Worm (Caenorhabditis elegans) whole organism, late embryonic: Measurements from ENCODE around the gene col-71.

Source experiments
- F13H6.1 ChIP-seq: sonication (generic microtip); optimal IDR thresholded peaks from 2 replicates; lab custom pipeline; 2016; ENCODE audit warnings: missing genetic modification characterization, missing compliant biosample characterization
- K02D7.2 ChIP-seq: sonication (generic microtip); optimal IDR thresholded peaks from 2 replicates; lab custom pipeline; 2017; ENCODE audit warnings: mild to moderate bottlenecking, missing genetic modification characterization, missing compliant biosample characterization
- K09A11.1 ChIP-seq: sonication (generic microtip); optimal IDR thresholded peaks from 2 replicates; lab custom pipeline; 2017; ENCODE audit warnings: antibody characterized with exemption, mild to moderate bottlenecking, missing genetic modification characterization, missing compliant biosample characterization; ENCODE audit not compliant: insufficient read depth
- T23F11.4 ChIP-seq: fragments of 200-800 bp; sonication (Bioruptor generic); optimal IDR thresholded peaks from 2 replicates; lab custom pipeline; 2018; ENCODE audit warnings: mild to moderate bottlenecking, missing genetic modification characterization, missing compliant biosample characterization
- ahr-1 ChIP-seq: sonication (generic microtip); optimal IDR thresholded peaks from 2 replicates; lab custom pipeline; 2016; ENCODE audit warnings: missing genetic modification characterization, missing compliant biosample characterization
- ama-1 ChIP-seq: fragments of 150-350 bp; optimal IDR thresholded peaks from 2 replicates; lab custom pipeline; 2014
- ceh-14 ChIP-seq: sonication (generic microtip); optimal IDR thresholded peaks from 2 replicates; lab custom pipeline; 2016; ENCODE audit warnings: missing genotype, missing genetic modification characterization, missing compliant biosample characterization
- ceh-19 ChIP-seq: fragments of 200-800 bp; sonication (Bioruptor generic); optimal IDR thresholded peaks from 2 replicates; lab custom pipeline; 2018; ENCODE audit warnings: mild to moderate bottlenecking, missing genetic modification characterization, missing compliant biosample characterization
- ceh-2 ChIP-seq: sonication (generic microtip); optimal IDR thresholded peaks from 2 replicates; lab custom pipeline; 2016; ENCODE audit warnings: missing genotype, missing genetic modification characterization, missing compliant biosample characterization
- ceh-30 ChIP-seq: fragments of 150-350 bp; optimal IDR thresholded peaks from 2 replicates; lab custom pipeline; 2014; ENCODE audit warnings: missing biosample characterization, missing genetic modification characterization
- ceh-34 ChIP-seq: sonication (generic microtip); optimal IDR thresholded peaks from 2 replicates; lab custom pipeline; 2016; ENCODE audit warnings: mild to moderate bottlenecking, missing genetic modification characterization, missing compliant biosample characterization
- ceh-45 ChIP-seq: fragments of 200-800 bp; sonication (Bioruptor generic); IDR thresholded peaks from 2 replicates; pipeline ENCODE4 v1.3.6; 2022; ENCODE audit warnings: missing genetic modification reagents, missing genetic modification characterization, missing compliant biosample characterization
- ceh-48 ChIP-seq: sonication (generic microtip); optimal IDR thresholded peaks from 2 replicates; lab custom pipeline; 2016; ENCODE audit warnings: missing genetic modification characterization, inconsistent platforms, missing compliant biosample characterization
- ceh-6 ChIP-seq: fragments of 200-800 bp; sonication (Bioruptor generic); optimal IDR thresholded peaks from 2 replicates; lab custom pipeline; 2018; ENCODE audit warnings: mild to moderate bottlenecking, missing genetic modification characterization, missing compliant biosample characterization
- dmd-4 ChIP-seq: sonication (generic microtip); optimal IDR thresholded peaks from 2 replicates; lab custom pipeline; 2016; ENCODE audit warnings: borderline replicate concordance, missing genetic modification characterization, missing compliant biosample characterization
- dve-1 ChIP-seq: sonication (generic microtip); optimal IDR thresholded peaks from 2 replicates; lab custom pipeline; 2017; ENCODE audit warnings: antibody characterized with exemption, mild to moderate bottlenecking, missing genetic modification characterization, missing compliant biosample characterization
- elt-4 ChIP-seq: sonication (generic microtip); optimal IDR thresholded peaks from 2 replicates; lab custom pipeline; 2016; ENCODE audit warnings: missing genetic modification characterization, missing compliant biosample characterization
- ets-4 ChIP-seq: sonication (generic microtip); optimal IDR thresholded peaks from 2 replicates; lab custom pipeline; 2016; ENCODE audit warnings: missing genetic modification characterization, missing compliant biosample characterization
- eyg-1 ChIP-seq: sonication (generic microtip); optimal IDR thresholded peaks from 2 replicates; lab custom pipeline; 2016; ENCODE audit warnings: missing genotype, missing genetic modification characterization, missing compliant biosample characterization
- fax-1 ChIP-seq: sonication (generic microtip); optimal IDR thresholded peaks from 2 replicates; lab custom pipeline; 2016; ENCODE audit warnings: missing genotype, missing genetic modification characterization, missing compliant biosample characterization
- fkh-10 ChIP-seq: fragments of 150-350 bp; optimal IDR thresholded peaks from 2 replicates; lab custom pipeline; 2014; ENCODE audit warnings: missing biosample characterization, missing genetic modification reagents, missing genetic modification characterization
- gmeb-2 ChIP-seq: sonication (generic microtip); optimal IDR thresholded peaks from 2 replicates; lab custom pipeline; 2016; ENCODE audit warnings: missing genetic modification characterization, inconsistent platforms, missing compliant biosample characterization
- hlh-13 ChIP-seq: fragments of 200-800 bp; sonication (Bioruptor generic); optimal IDR thresholded peaks from 2 replicates; lab custom pipeline; 2018; ENCODE audit warnings: mild to moderate bottlenecking, missing genetic modification characterization, missing compliant biosample characterization
- hlh-15 ChIP-seq: sonication (generic microtip); optimal IDR thresholded peaks from 2 replicates; lab custom pipeline; 2016; ENCODE audit warnings: missing genetic modification characterization, missing compliant biosample characterization
- hlh-30 ChIP-seq: sonication (generic microtip); optimal IDR thresholded peaks from 2 replicates; lab custom pipeline; 2017; ENCODE audit warnings: antibody characterized with exemption, missing genetic modification characterization, missing compliant biosample characterization; ENCODE audit not compliant: insufficient read depth
- hlh-8 ChIP-seq: sonication (generic microtip); optimal IDR thresholded peaks from 2 replicates; lab custom pipeline; 2016; ENCODE audit warnings: missing genotype, missing genetic modification characterization, missing compliant biosample characterization
- lim-6 ChIP-seq: sonication (generic microtip); optimal IDR thresholded peaks from 2 replicates; lab custom pipeline; 2016; ENCODE audit warnings: missing genetic modification characterization, missing compliant biosample characterization
- lin-11 ChIP-seq: fragments of 200-800 bp; sonication (Bioruptor generic); optimal IDR thresholded peaks from 2 replicates; lab custom pipeline; 2018; ENCODE audit warnings: mild to moderate bottlenecking, missing genetic modification characterization, missing compliant biosample characterization
- madf-2 ChIP-seq: sonication (generic microtip); optimal IDR thresholded peaks from 2 replicates; lab custom pipeline; 2017; ENCODE audit warnings: missing genetic modification characterization, missing compliant biosample characterization
- nfya-1 ChIP-seq: sonication (generic microtip); optimal IDR thresholded peaks from 2 replicates; lab custom pipeline; 2017; ENCODE audit warnings: missing genetic modification characterization, mild to moderate bottlenecking, missing compliant biosample characterization, antibody characterized with exemption, moderate library complexity
- nhr-11 ChIP-seq: fragments of 150-350 bp; optimal IDR thresholded peaks from 2 replicates; lab custom pipeline; 2014; ENCODE audit warnings: missing biosample characterization, missing genetic modification characterization
- nhr-232 ChIP-seq: sonication (generic microtip); optimal IDR thresholded peaks from 2 replicates; lab custom pipeline; 2016; ENCODE audit warnings: missing genetic modification characterization, missing compliant biosample characterization
- npax-4 ChIP-seq: sonication (generic microtip); optimal IDR thresholded peaks from 2 replicates; lab custom pipeline; 2016; ENCODE audit warnings: missing genetic modification characterization, missing compliant biosample characterization
- odd-2 ChIP-seq: sonication (generic microtip); optimal IDR thresholded peaks from 2 replicates; lab custom pipeline; 2017; ENCODE audit warnings: antibody characterized with exemption, mild to moderate bottlenecking, missing genetic modification characterization, missing compliant biosample characterization
- pag-3 ChIP-seq: sonication (generic microtip); optimal IDR thresholded peaks from 2 replicates; lab custom pipeline; 2016; ENCODE audit warnings: missing compliant biosample characterization, missing genetic modification characterization, borderline replicate concordance
- pat-9 ChIP-seq: fragments of 200-800 bp; sonication (Bioruptor generic); optimal IDR thresholded peaks from 2 replicates; lab custom pipeline; 2018; ENCODE audit warnings: mild to moderate bottlenecking, missing genetic modification characterization, moderate library complexity, missing compliant biosample characterization
- pax-1 ChIP-seq: fragments of 150-350 bp; optimal IDR thresholded peaks from 2 replicates; lab custom pipeline; 2014; ENCODE audit warnings: missing biosample characterization, missing genetic modification characterization
- pha-2 ChIP-seq: sonication (generic microtip); optimal IDR thresholded peaks from 2 replicates; lab custom pipeline; 2017; ENCODE audit warnings: mild to moderate bottlenecking, missing genetic modification characterization, missing compliant biosample characterization
- pha-4 ChIP-seq: fragments of 150-350 bp; optimal IDR thresholded peaks from 2 replicates; lab custom pipeline; 2018; ENCODE audit warnings: missing biosample characterization, missing genetic modification reagents, missing genetic modification characterization
- pros-1 ChIP-seq: fragments of 150-350 bp; optimal IDR thresholded peaks from 2 replicates; lab custom pipeline; 2014; ENCODE audit warnings: missing biosample characterization, missing genetic modification reagents, missing genetic modification characterization
- ref-2 ChIP-seq: sonication (generic microtip); optimal IDR thresholded peaks from 2 replicates; lab custom pipeline; 2016; ENCODE audit warnings: missing genetic modification characterization, missing compliant biosample characterization
- rnt-1 ChIP-seq: sonication (generic microtip); optimal IDR thresholded peaks from 2 replicates; lab custom pipeline; 2016; ENCODE audit warnings: missing genetic modification characterization, missing compliant biosample characterization
- sdc-2 ChIP-seq: sonication (generic microtip); optimal IDR thresholded peaks from 2 replicates; lab custom pipeline; 2016; ENCODE audit warnings: missing genotype, missing genetic modification characterization, missing compliant biosample characterization
- sox-2 ChIP-seq: fragments of 200-800 bp; sonication (Bioruptor generic); IDR thresholded peaks from 2 replicates; pipeline ENCODE4 v1.3.6; 2022; ENCODE audit warnings: missing genetic modification reagents, missing genetic modification characterization, missing compliant biosample characterization
- syd-9 ChIP-seq: sonication (generic microtip); optimal IDR thresholded peaks from 2 replicates; lab custom pipeline; 2016; ENCODE audit warnings: mild to moderate bottlenecking, missing genetic modification characterization, moderate library complexity, missing compliant biosample characterization
- tbx-7 ChIP-seq: sonication (generic microtip); optimal IDR thresholded peaks from 2 replicates; lab custom pipeline; 2016; ENCODE audit warnings: missing genotype, missing genetic modification characterization, missing compliant biosample characterization
- ttx-3 ChIP-seq: sonication (generic microtip); optimal IDR thresholded peaks from 2 replicates; lab custom pipeline; 2016; ENCODE audit warnings: missing genetic modification reagents, missing genetic modification characterization, missing compliant biosample characterization
- unc-42 ChIP-seq: sonication (generic microtip); optimal IDR thresholded peaks from 2 replicates; lab custom pipeline; 2016; ENCODE audit warnings: missing genotype, missing genetic modification characterization, missing compliant biosample characterization
- unc-55 ChIP-seq: sonication (generic microtip); optimal IDR thresholded peaks from 2 replicates; lab custom pipeline; 2017; ENCODE audit warnings: missing biosample characterization, missing genetic modification reagents, missing genetic modification characterization
- unc-86 ChIP-seq: sonication (generic microtip); optimal IDR thresholded peaks from 2 replicates; lab custom pipeline; 2016; ENCODE audit warnings: missing genetic modification characterization, missing compliant biosample characterization
- ztf-16 ChIP-seq: sonication (generic microtip); optimal IDR thresholded peaks from 2 replicates; lab custom pipeline; 2017; ENCODE audit warnings: missing genetic modification characterization, missing compliant biosample characterization

The col-71 gene

ce11 chrII:3518961-3519544 lies 16.7 kb upstream of the col-71 start, which contains the start of gene clec-126:
Gene clec-126 (plus strand): TSS chrII:3519494.
- TF ChIP-seq odd-2 (tag; lab: Kevin White, UChicago) (peak; percentile 58), F13H6.1 (tag; lab: Kevin White, UChicago) (peak; percentile 12), hlh-15 (tag; lab: Kevin White, UChicago) (peak; percentile 37), pag-3 (tag; lab: Kevin White, UChicago) (peak; percentile 19), sdc-2 (tag; lab: Kevin White, UChicago) (peak; percentile 57), nfya-1 (peak; percentile 64), npax-4 (tag; lab: Kevin White, UChicago) (peak; percentile 46), ceh-6 (GFP tag; lab: Kevin White, UChicago) (peak; percentile 77), pros-1 (no peak), ztf-16 (tag; lab: Kevin White, UChicago) (peak; percentile 45), pha-4 (no peak), dmd-4 (tag; lab: Kevin White, UChicago) (peak; percentile 62), rnt-1 (tag; lab: Kevin White, UChicago) (peak; percentile 34), eyg-1 (tag; lab: Kevin White, UChicago) (peak; percentile 81), pha-2 (tag; lab: Kevin White, UChicago) (peak; percentile 67), pat-9 (tag; lab: Kevin White, UChicago) (peak; percentile 68), ceh-30 (tag; lab: Kevin White, UChicago) (no peak), ets-4 (tag; lab: Kevin White, UChicago) (peak; percentile 5), unc-42 (tag; lab: Kevin White, UChicago) (peak; percentile 85), hlh-30 (tag; lab: Kevin White, UChicago) (peak; percentile 43), ceh-19 (GFP tag; lab: Kevin White, UChicago) (peak; percentile 68), dve-1 (tag; lab: Kevin White, UChicago) (peak; percentile 88), K09A11.1 (tag; lab: Kevin White, UChicago) (peak; percentile 69), nhr-232 (tag; lab: Kevin White, UChicago) (peak; percentile 72), madf-2 (tag; lab: Kevin White, UChicago) (peak; percentile 77), ref-2 (tag; lab: Kevin White, UChicago) (peak; percentile 81), gmeb-2 (tag; lab: Kevin White, UChicago) (peak; percentile 52), K02D7.2 (peak; percentile 61), T23F11.4 (peak; percentile 1), elt-4 (peak; percentile 9), ttx-3 (tag; lab: Kevin White, UChicago) (peak; percentile 60), pax-1 (no peak), syd-9 (tag; lab: Kevin White, UChicago) (peak; percentile 53), tbx-7 (peak; percentile 59), hlh-13 (GFP tag; lab: Kevin White, UChicago) (peak; percentile 54), ama-1 (lab: Kevin White, UChicago) (no peak), fax-1 (tag; lab: Kevin White, UChicago) (peak; percentile 44), ceh-14 (peak; percentile 77), lin-11 (tag; lab: Kevin White, UChicago) (peak; percentile 64), ahr-1 (tag; lab: Kevin White, UChicago) (no peak), lim-6 (peak; percentile 43), hlh-8 (tag; lab: Kevin White, UChicago) (peak; percentile 9), ceh-2 (peak; percentile 67), sox-2 (GFP tag; lab: Robert Waterston, UW) (no peak; the same call in 1 of the 2 replicates), ceh-48 (tag; lab: Kevin White, UChicago) (peak; percentile 53), fkh-10 (GFP tag; lab: Kevin White, UChicago) (no peak), unc-55 (no peak), nhr-11 (tag; lab: Kevin White, UChicago) (no peak), unc-86 (peak; percentile 69), ceh-45 (GFP tag; lab: Robert Waterston, UW) (0 out of 2 replicates have a peak, but pooled peaks have one; percentile 7), ceh-34 (tag; lab: Kevin White, UChicago) (peak; percentile 51)
